Fruit fly (Drosophila melanogaster) whole organism, embryonic: ENCODE results near the gene CG32079.

Experiments
- Atf6 ChIP-seq: fragments of 200-800 bp; sonication (Bioruptor generic); IDR thresholded peaks from 2 replicates; pipeline ENCODE4 v1.3.6; 2022; ENCODE audit warnings: missing biosample characterization, missing genetic modification characterization
- BEAF-32 ChIP-seq: fragments of 200-800 bp; sonication (Bioruptor generic); optimal IDR thresholded peaks from 3 replicates; lab custom pipeline; 2017; ENCODE audit warnings: missing biosample characterization, missing genetic modification characterization, mild to moderate bottlenecking, moderate library complexity, missing genetic modification reagents
- C15 ChIP-seq: fragments of 200-800 bp; sonication (Bioruptor generic); IDR thresholded peaks from 3 replicates; pipeline ENCODE4 v1.3.6; 2022; ENCODE audit warnings: missing biosample characterization, missing genetic modification characterization
- CG10431 ChIP-seq: fragments of 200-800 bp; sonication (Bioruptor generic); optimal IDR thresholded peaks from 3 replicates; lab custom pipeline; 2018; ENCODE audit warnings: missing biosample characterization, mild to moderate bottlenecking, missing genetic modification characterization
- CG10979 ChIP-seq: fragments of 200-800 bp; sonication (Bioruptor generic); optimal IDR thresholded peaks from 2 replicates; lab custom pipeline; 2018; ENCODE audit warnings: missing biosample characterization, mild to moderate bottlenecking, missing genetic modification characterization, moderate library complexity
- CG11398 ChIP-seq: fragments of 200-800 bp; sonication (Bioruptor generic); optimal IDR thresholded peaks from 2 replicates; lab custom pipeline; 2016; ENCODE audit warnings: missing biosample characterization, missing genetic modification characterization
- CG12071 ChIP-seq: fragments of 200-800 bp; sonication (Bioruptor generic); optimal IDR thresholded peaks from 3 replicates; lab custom pipeline; 2018; ENCODE audit warnings: missing biosample characterization, mild to moderate bottlenecking, missing genetic modification characterization
- CG13123 ChIP-seq: fragments of 200-800 bp; sonication (Bioruptor generic); optimal IDR thresholded peaks from 2 replicates; lab custom pipeline; 2016; ENCODE audit warnings: missing biosample characterization, missing genetic modification characterization
- CG14441 ChIP-seq: fragments of 200-800 bp; sonication (Bioruptor generic); IDR thresholded peaks from 2 replicates; pipeline ENCODE4 v1.3.6; 2022; ENCODE audit warnings: missing biosample characterization, missing genetic modification characterization
- CG15601 ChIP-seq: fragments of 200-800 bp; sonication (Bioruptor generic); optimal IDR thresholded peaks from 3 replicates; lab custom pipeline; 2019; ENCODE audit warnings: missing biosample characterization, mild to moderate bottlenecking, missing genetic modification characterization, moderate library complexity
- CG17328 ChIP-seq: fragments of 200-800 bp; sonication (Bioruptor generic); IDR thresholded peaks from 2 replicates; pipeline ENCODE4 v1.3.6; 2022; ENCODE audit warnings: missing biosample characterization, missing genetic modification characterization
- CG17359 ChIP-seq: fragments of 200-800 bp; sonication (Bioruptor generic); optimal IDR thresholded peaks from 3 replicates; lab custom pipeline; 2018; ENCODE audit warnings: missing biosample characterization, mild to moderate bottlenecking, missing genetic modification characterization, moderate library complexity
- CG17385 ChIP-seq: fragments of 200-800 bp; sonication (Bioruptor generic); optimal IDR thresholded peaks from 3 replicates; lab custom pipeline; 2018; ENCODE audit warnings: missing biosample characterization, mild to moderate bottlenecking, missing genetic modification characterization
- CG17568 ChIP-seq: fragments of 200-800 bp; sonication (Bioruptor generic); optimal IDR thresholded peaks from 2 replicates; lab custom pipeline; 2018; ENCODE audit warnings: missing biosample characterization, mild to moderate bottlenecking, missing genetic modification characterization, moderate library complexity
- CG17829 ChIP-seq: fragments of 200-800 bp; optimal IDR thresholded peaks from 2 replicates; lab custom pipeline; 2019; ENCODE audit warnings: missing biosample characterization, mild to moderate bottlenecking, missing genetic modification characterization, moderate library complexity
- CG17912 ChIP-seq: fragments of 200-800 bp; sonication (Bioruptor generic); optimal IDR thresholded peaks from 2 replicates; lab custom pipeline; 2018; ENCODE audit warnings: missing biosample characterization, mild to moderate bottlenecking, missing genetic modification characterization
- CG18011 ChIP-seq: fragments of 200-800 bp; sonication (Bioruptor generic); optimal IDR thresholded peaks from 2 replicates; lab custom pipeline; 2017; ENCODE audit warnings: missing biosample characterization, missing genetic modification characterization, mild to moderate bottlenecking, moderate library complexity, missing genotype
- CG32532 ChIP-seq: fragments of 200-800 bp; sonication (Bioruptor generic); IDR thresholded peaks from 2 replicates; pipeline ENCODE4 v1.3.6; 2022; ENCODE audit warnings: missing biosample characterization, missing genetic modification characterization
- CG32772 ChIP-seq: fragments of 200-800 bp; sonication (Bioruptor generic); IDR thresholded peaks from 2 replicates; pipeline ENCODE4 v1.3.6; 2022; ENCODE audit warnings: missing biosample characterization, missing genetic modification characterization
- CG34422 ChIP-seq: fragments of 200-800 bp; sonication (Bioruptor generic); IDR thresholded peaks from 3 replicates; pipeline ENCODE4 v1.3.6; 2022; ENCODE audit warnings: missing biosample characterization, missing genetic modification characterization
- CG8290 ChIP-seq, 3 experiments: fragments of 200-800 bp; sonication (Bioruptor generic); optimal IDR thresholded peaks; 2 replicates each; lab custom pipeline; 2016 to 2019; ENCODE audit warnings: missing biosample characterization in 3 of 3, missing genetic modification characterization in 3 of 3, mild to moderate bottlenecking in 2 of 3, moderate library complexity in 1 of 3
- CG8478 ChIP-seq: fragments of >200 bp; optimal IDR thresholded peaks from 2 replicates; lab custom pipeline; 2018
- Fer2 ChIP-seq: fragments of 200-800 bp; sonication (Bioruptor generic); optimal IDR thresholded peaks from 2 replicates; lab custom pipeline; 2018; ENCODE audit warnings: missing biosample characterization, mild to moderate bottlenecking, missing genetic modification characterization, moderate library complexity
- Gsc ChIP-seq: fragments of 200-800 bp; sonication (Bioruptor generic); IDR thresholded peaks from 2 replicates; pipeline ENCODE4 v1.3.6; 2022; ENCODE audit warnings: missing biosample characterization, missing genetic modification characterization
- Hand ChIP-seq: fragments of 200-800 bp; sonication (Bioruptor generic); optimal IDR thresholded peaks from 2 replicates; lab custom pipeline; 2017; ENCODE audit warnings: mild to moderate bottlenecking, missing biosample characterization, missing genetic modification reagents, missing genetic modification characterization
- Lhr ChIP-seq: fragments of 200-800 bp; sonication (Bioruptor generic); optimal IDR thresholded peaks from 3 replicates; lab custom pipeline; 2017; ENCODE audit warnings: mild to moderate bottlenecking, missing biosample characterization, missing genetic modification reagents, missing genetic modification characterization
- Nf-YB ChIP-seq: fragments of 200-800 bp; sonication (Bioruptor generic); optimal IDR thresholded peaks from 3 replicates; lab custom pipeline; 2019; ENCODE audit warnings: missing biosample characterization, mild to moderate bottlenecking, missing genetic modification characterization, moderate library complexity
- Scr ChIP-seq: fragments of 200-800 bp; sonication (Bioruptor generic); IDR thresholded peaks from 2 replicates; pipeline ENCODE4 v1.3.6; 2022; ENCODE audit warnings: missing biosample characterization, missing genetic modification characterization; ENCODE audit not compliant: partially characterized antibody
- Taf1 ChIP-seq: fragments of 200-800 bp; sonication (Bioruptor generic); IDR thresholded peaks from 2 replicates; pipeline ENCODE4 v1.3.6; 2022; ENCODE audit warnings: missing biosample characterization, missing genetic modification characterization
- ab ChIP-seq: fragments of 200-800 bp; sonication (Bioruptor generic); optimal IDR thresholded peaks from 2 replicates; lab custom pipeline; 2016; ENCODE audit warnings: missing biosample characterization, missing genetic modification characterization
- cad ChIP-seq: fragments of >200 bp; optimal IDR thresholded peaks from 2 replicates; lab custom pipeline; 2017; ENCODE audit warnings: missing biosample characterization, missing genetic modification characterization
- ci ChIP-seq: fragments of 200-800 bp; sonication (Bioruptor generic); IDR thresholded peaks from 3 replicates; pipeline ENCODE4 v1.3.6; 2022; ENCODE audit warnings: missing biosample characterization, missing genetic modification characterization
- crol ChIP-seq: fragments of 200-800 bp; sonication (Bioruptor generic); IDR thresholded peaks from 2 replicates; pipeline ENCODE4 v1.3.6; 2022; ENCODE audit warnings: missing biosample characterization, missing genetic modification characterization
- ems ChIP-seq: fragments of 200-800 bp; sonication (Bioruptor generic); optimal IDR thresholded peaks from 3 replicates; lab custom pipeline; 2016; ENCODE audit warnings: missing biosample characterization, missing genetic modification characterization
- grn ChIP-seq: fragments of 200-800 bp; sonication (Bioruptor generic); optimal IDR thresholded peaks from 3 replicates; lab custom pipeline; 2017; ENCODE audit warnings: missing biosample characterization, missing genetic modification characterization
- ham ChIP-seq: fragments of 200-800 bp; sonication (Bioruptor generic); IDR thresholded peaks from 2 replicates; pipeline ENCODE4 v1.3.6; 2022; ENCODE audit warnings: missing biosample characterization, missing genetic modification characterization
- klu ChIP-seq: fragments of 200-800 bp; sonication (Bioruptor generic); IDR thresholded peaks from 2 replicates; pipeline ENCODE4 v1.3.6; 2022; ENCODE audit warnings: missing biosample characterization, missing genetic modification characterization
- lilli ChIP-seq: fragments of 200-800 bp; sonication (Bioruptor generic); optimal IDR thresholded peaks from 3 replicates; lab custom pipeline; 2016; ENCODE audit warnings: missing biosample characterization, missing genetic modification characterization
- lmd ChIP-seq: fragments of 200-800 bp; sonication (Bioruptor generic); IDR thresholded peaks from 2 replicates; pipeline ENCODE4 v1.3.6; 2022; ENCODE audit warnings: missing biosample characterization, missing genetic modification characterization
- peb ChIP-seq: fragments of 200-800 bp; sonication (Bioruptor generic); IDR thresholded peaks from 2 replicates; pipeline ENCODE4 v1.3.6; 2022; ENCODE audit warnings: missing biosample characterization, missing genetic modification characterization
- pros ChIP-seq: fragments of 200-800 bp; sonication (Bioruptor generic); optimal IDR thresholded peaks from 3 replicates; lab custom pipeline; 2019; ENCODE audit warnings: missing biosample characterization, mild to moderate bottlenecking, missing genetic modification characterization, moderate library complexity
- sima ChIP-seq: fragments of 200-800 bp; sonication (Bioruptor generic); optimal IDR thresholded peaks from 2 replicates; lab custom pipeline; 2016; ENCODE audit warnings: missing biosample characterization, missing genetic modification characterization
- sna ChIP-seq: fragments of 200-800 bp; sonication (Bioruptor generic); IDR thresholded peaks from 2 replicates; pipeline ENCODE4 v1.3.6; 2022; ENCODE audit warnings: missing biosample characterization, missing genetic modification characterization; ENCODE audit not compliant: partially characterized antibody
- sqz ChIP-seq: fragments of 200-800 bp; sonication (Bioruptor generic); optimal IDR thresholded peaks from 3 replicates; lab custom pipeline; 2018; ENCODE audit warnings: missing biosample characterization, mild to moderate bottlenecking, missing genetic modification characterization
- ssp ChIP-seq: fragments of 200-800 bp; sonication (Bioruptor generic); IDR thresholded peaks from 2 replicates; pipeline ENCODE4 v1.3.6; 2022; ENCODE audit warnings: missing biosample characterization, missing genetic modification characterization
- stwl ChIP-seq: fragments of 200-800 bp; sonication (Bioruptor generic); optimal IDR thresholded peaks from 3 replicates; lab custom pipeline; 2018; ENCODE audit warnings: missing biosample characterization, mild to moderate bottlenecking, missing genetic modification characterization, moderate library complexity
- tio ChIP-seq: fragments of 200-800 bp; sonication (Bioruptor generic); optimal IDR thresholded peaks from 2 replicates; lab custom pipeline; 2017; ENCODE audit warnings: missing biosample characterization, missing genetic modification characterization, inconsistent platforms
- vfl ChIP-seq: fragments of 200-800 bp; sonication (Bioruptor generic); optimal IDR thresholded peaks from 2 replicates; lab custom pipeline; 2016; ENCODE audit warnings: missing biosample characterization, missing genetic modification characterization
- vvl ChIP-seq: fragments of 200-800 bp; sonication (Bioruptor generic); IDR thresholded peaks from 2 replicates; pipeline ENCODE4 v1.3.6; 2022; ENCODE audit warnings: missing biosample characterization, missing genetic modification characterization
- yki ChIP-seq: fragments of >200 bp; optimal IDR thresholded peaks from 3 replicates; lab custom pipeline; 2018

The CG32079 gene

dm6 chr3L:11009000-11009794 is 16.2 kb upstream of the CG32079 start, which contains the start of gene klu (continued):
- TF ChIP-seq sima (GFP tag; lab: Kevin White, UChicago) (no peak), CG12071 (GFP tag; lab: Kevin White, UChicago) (no peak), cad (GFP tag; lab: Kevin White, UChicago) (no peak), CG10979 (tag; lab: Kevin White, UChicago) (no peak), CG32772 (peak; percentile 88), Nf-YB (GFP tag; lab: Kevin White, UChicago) (peak; percentile 99), CG11398 (GFP tag; lab: Kevin White, UChicago) (no peak), CG8478 (lab: Kevin White, UChicago) (peak; percentile 85), vfl (GFP tag; lab: Kevin White, UChicago) (no peak), CG17912 (GFP tag; lab: Kevin White, UChicago) (no peak), Lhr (no peak), Fer2 (tag; lab: Kevin White, UChicago) (no peak), CG8290 (GFP tag; optimal IDR thresholded peaks at IDR 0.05; lab: Kevin White, UChicago) (no peak), CG8290 (tag; optimal IDR thresholded peaks at IDR 0.05; lab: Kevin White, UChicago) (no peak), CG13123 (GFP tag; lab: Kevin White, UChicago) (no peak), C15 (GFP tag; lab: Robert Waterston, UW) (no peak), lilli (GFP tag; lab: Kevin White, UChicago) (peak; percentile 1), sqz (GFP tag; lab: Kevin White, UChicago) (peak; percentile 92), BEAF-32 (GFP tag; lab: Kevin White, UChicago) (no peak), Scr (GFP tag; lab: Robert Waterston, UW) (0 out of 2 replicates have a peak, but pooled peaks have one; percentile 23), Hand (GFP tag; lab: Kevin White, UChicago) (no peak), CG17328 (GFP tag; lab: Robert Waterston, UW) (0 out of 2 replicates have a peak, but pooled peaks have one; percentile 26), lmd (GFP tag; lab: Robert Waterston, UW) (no peak), CG18011 (GFP tag; lab: Kevin White, UChicago) (no peak), CG17359 (tag; lab: Kevin White, UChicago) (peak; percentile 21), peb (no peak), CG32532 (peak; percentile 29; the same call in 1 of the 2 replicates), ssp (GFP tag; lab: Robert Waterston, UW) (no peak), Atf6 (GFP tag; lab: Robert Waterston, UW) (no peak), CG34422 (peak; percentile 50; the same call in 1 of the 3 replicates), ham (GFP tag; lab: Robert Waterston, UW) (no peak), ci (GFP tag; lab: Robert Waterston, UW) (0 out of 3 replicates have a peak, but pooled peaks have one; percentile 13), sna (GFP tag; lab: Robert Waterston, UW) (peak; percentile 56; the same call in 1 of the 2 replicates), CG15601 (tag; lab: Kevin White, UChicago) (no peak), CG17385 (GFP tag; lab: Kevin White, UChicago) (no peak), stwl (no peak), yki (lab: Kevin White, UChicago) (peak; percentile 12), vvl (peak; percentile 36; the same call in 1 of the 2 replicates), Taf1 (no peak), klu (GFP tag; lab: Robert Waterston, UW) (peak; percentile 51), CG17829 (tag; lab: Kevin White, UChicago) (no peak), ems (GFP tag; lab: Kevin White, UChicago) (no peak), CG14441 (GFP tag; lab: Robert Waterston, UW) (no peak), Gsc (no peak), CG10431 (GFP tag; lab: Kevin White, UChicago) (no peak), ab (no peak), tio (GFP tag; lab: Kevin White, UChicago) (no peak), CG17568 (GFP tag; lab: Kevin White, UChicago) (no peak), crol (GFP tag; lab: Robert Waterston, UW) (peak; percentile 70), pros (GFP tag; lab: Kevin White, UChicago) (peak; percentile 71), grn (GFP tag; lab: Kevin White, UChicago) (peak; percentile 36)
